Fruit fly (Drosophila melanogaster): ENCODE results near the gene Tm2.
A peak's percentile ranks its signal among the peaks of the same experiment; 100 is the strongest.

Tm2 gene

DNA sequence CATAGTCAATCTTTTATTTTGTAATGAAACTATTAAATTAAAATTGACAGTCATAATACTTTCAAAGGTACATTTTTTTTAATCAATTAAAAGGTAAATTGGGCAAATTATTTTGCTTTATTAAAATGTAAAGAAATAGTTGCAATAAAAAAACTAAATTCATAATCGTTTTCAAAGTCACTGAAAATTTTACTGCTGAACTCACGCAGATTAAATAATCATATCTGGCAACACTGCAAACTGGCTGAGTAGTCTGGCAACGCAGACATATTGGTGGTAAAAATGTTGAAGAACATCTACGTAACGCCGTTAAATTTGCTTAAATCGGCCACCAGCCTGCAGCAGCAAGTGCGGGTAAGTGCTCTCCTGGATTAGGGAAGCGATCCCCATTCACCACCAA, 20.5 kb downstream of the Tm2 start, which contains the start of gene mRpL9 (continued):
- TF ChIP-seq CG18011 (GFP tag; optimal IDR thresholded peaks at IDR 0.05) = peak; percentile 11
- peak; percentile 28 for TF ChIP-seq lilli (GFP tag; optimal IDR thresholded peaks at IDR 0.05)
- no peak for TF ChIP-seq CG10209 (GFP tag; optimal IDR thresholded peaks at IDR 0.05)
- TF ChIP-seq CG1647 (GFP tag; optimal IDR thresholded peaks at IDR 0.05) = no peak
- no peak for TF ChIP-seq CG4707 (GFP tag; optimal IDR thresholded peaks at IDR 0.05)
- peak; percentile 39 for TF ChIP-seq CoRest (tag; optimal IDR thresholded peaks at IDR 0.05)
- peak; percentile 29; the same call in 1 of the 2 replicates for TF ChIP-seq Dref (GFP tag; IDR thresholded peaks at IDR 0.05)
- TF ChIP-seq zf30C (GFP tag; optimal IDR thresholded peaks at IDR 0.05) = peak; percentile 10
- TF ChIP-seq Ets97D (GFP tag; optimal IDR thresholded peaks at IDR 0.05) = peak; percentile 44
- TF ChIP-seq slou (GFP tag; optimal IDR thresholded peaks at IDR 0.05) = no peak
- no peak for TF ChIP-seq gem (tag; optimal IDR thresholded peaks at IDR 0.05)
- peak; percentile 34; the same call in 1 of the 3 replicates for TF ChIP-seq Doc3 (GFP tag; IDR thresholded peaks at IDR 0.05; ENCODE audit: partially characterized antibody)
- TF ChIP-seq nmo (GFP tag; optimal IDR thresholded peaks at IDR 0.05) = peak; percentile 34
- no peak for TF ChIP-seq GATAe (GFP tag; conservative IDR thresholded peaks at IDR 0.05)
- no peak for TF ChIP-seq scrt (GFP tag; optimal IDR thresholded peaks at IDR 0.05)
- no peak for TF ChIP-seq exex (tag; optimal IDR thresholded peaks at IDR 0.05)
- no peak for TF ChIP-seq repo (GFP tag; optimal IDR thresholded peaks at IDR 0.05)
- TF ChIP-seq CG12769 (tag; optimal IDR thresholded peaks at IDR 0.05) = no peak
- TF ChIP-seq CG18476 (GFP tag; optimal IDR thresholded peaks at IDR 0.05) = no peak
- TF ChIP-seq CG10267 (tag; optimal IDR thresholded peaks at IDR 0.05) = peak; percentile 47
- TF ChIP-seq unpg (GFP tag; optimal IDR thresholded peaks at IDR 0.05) = no peak
- no peak for TF ChIP-seq B-H1 (GFP tag; IDR thresholded peaks at IDR 0.05)
- TF ChIP-seq luna (GFP tag; optimal IDR thresholded peaks at IDR 0.05) = no peak
- no peak for TF ChIP-seq CG17359 (tag; optimal IDR thresholded peaks at IDR 0.05)
- peak; percentile 4 for TF ChIP-seq NfI (GFP tag; optimal IDR thresholded peaks at IDR 0.05)
- TF ChIP-seq CTCF (GFP tag; optimal IDR thresholded peaks at IDR 0.05) = peak; percentile 26
- peak; percentile 26; the same call in 1 of the 2 replicates for TF ChIP-seq amos (GFP tag; IDR thresholded peaks at IDR 0.05; ENCODE audit: partially characterized antibody)
- TF ChIP-seq CG31441 (GFP tag; IDR thresholded peaks at IDR 0.05) = peak; percentile 98
- no peak for TF ChIP-seq CG32767 (GFP tag; IDR thresholded peaks at IDR 0.05)
- TF ChIP-seq Atf-2 (GFP tag; optimal IDR thresholded peaks at IDR 0.05) = no peak
- TF ChIP-seq Six4 (GFP tag; optimal IDR thresholded peaks at IDR 0.05) = no peak
- TF ChIP-seq CG8290 (GFP tag; optimal IDR thresholded peaks at IDR 0.05) = no peak
- no peak for TF ChIP-seq CG8290 (tag; optimal IDR thresholded peaks at IDR 0.05)
- peak; percentile 20 for TF ChIP-seq Fer1 (GFP tag; optimal IDR thresholded peaks at IDR 0.05)
- peak; percentile 58 for TF ChIP-seq CG3847 (GFP tag; IDR thresholded peaks at IDR 0.05)
- no peak for TF ChIP-seq Hmr (GFP tag; optimal IDR thresholded peaks at IDR 0.05)
- peak; percentile 51; the same call in 1 of the 2 replicates for TF ChIP-seq CG32532 (GFP tag; IDR thresholded peaks at IDR 0.05)
- TF ChIP-seq CG30020 (tag; optimal IDR thresholded peaks at IDR 0.05) = peak; percentile 31
- TF ChIP-seq CG7928 (GFP tag; optimal IDR thresholded peaks at IDR 0.05) = no peak
- peak; percentile 9 for TF ChIP-seq pum (GFP tag; optimal IDR thresholded peaks at IDR 0.05)
- TF ChIP-seq nau (GFP tag; optimal IDR thresholded peaks at IDR 0.05) = no peak
- TF ChIP-seq Poxn (GFP tag; IDR thresholded peaks at IDR 0.05) = no peak
- TF ChIP-seq bbx (GFP tag; IDR thresholded peaks at IDR 0.05; ENCODE audit: partially characterized antibody) = no peak; the same call in 1 of the 2 replicates
- no peak for TF ChIP-seq nerfin-2 (GFP tag; IDR thresholded peaks at IDR 0.05; ENCODE audit: partially characterized antibody)
- peak; percentile 71 for TF ChIP-seq Sry-δ (GFP tag; optimal IDR thresholded peaks at IDR 0.05)
- no peak for TF ChIP-seq B-H2 (GFP tag; optimal IDR thresholded peaks at IDR 0.05)
- TF ChIP-seq MESR4 (GFP tag; optimal IDR thresholded peaks at IDR 0.05) = peak; percentile 63
- no peak for TF ChIP-seq lab (GFP tag; optimal IDR thresholded peaks at IDR 0.05)
- peak; percentile 64 for TF ChIP-seq CG14710 (tag; optimal IDR thresholded peaks at IDR 0.05)
- peak in 1 of 2 experiments; percentile 34 for TF ChIP-seq dpn (GFP tag; optimal IDR thresholded peaks at IDR 0.05)
- TF ChIP-seq CG17829 (tag; optimal IDR thresholded peaks at IDR 0.05) = peak; percentile 32
